Worm (Caenorhabditis elegans) whole organism, mixed stage, embryonic: Measurements from ENCODE around the gene srg-60.

Experiments
- blmp-1 ChIP-seq: fragments of 150-350 bp; optimal IDR thresholded peaks from 2 replicates; lab custom pipeline; 2014; ENCODE audit warnings: missing biosample characterization, missing genetic modification characterization
- ceh-39 ChIP-seq: fragments of 150-350 bp; optimal IDR thresholded peaks from 2 replicates; lab custom pipeline; 2014; ENCODE audit warnings: missing biosample characterization, missing genetic modification characterization
- lin-13 ChIP-seq: fragments of 150-350 bp; optimal IDR thresholded peaks from 2 replicates; lab custom pipeline; 2014; ENCODE audit warnings: missing biosample characterization, missing genetic modification characterization
- mab-5 ChIP-seq: fragments of 150-350 bp; optimal IDR thresholded peaks from 2 replicates; lab custom pipeline; 2014; ENCODE audit warnings: missing biosample characterization, missing genetic modification characterization
- nhr-12 ChIP-seq: fragments of 150-350 bp; optimal IDR thresholded peaks from 2 replicates; lab custom pipeline; 2014; ENCODE audit warnings: missing biosample characterization, missing genetic modification characterization
- nhr-237 ChIP-seq: fragments of 150-350 bp; optimal IDR thresholded peaks from 2 replicates; lab custom pipeline; 2014; ENCODE audit warnings: missing biosample characterization, missing genetic modification characterization
- nhr-28 ChIP-seq: fragments of 150-350 bp; optimal IDR thresholded peaks from 2 replicates; lab custom pipeline; 2014; ENCODE audit warnings: missing biosample characterization, missing genetic modification characterization
- nhr-76 ChIP-seq: sonication (generic microtip); optimal IDR thresholded peaks from 2 replicates; lab custom pipeline; 2017; ENCODE audit warnings: missing biosample characterization, missing genetic modification characterization
- sem-2 ChIP-seq: fragments of 200-800 bp; sonication (Bioruptor generic); optimal IDR thresholded peaks from 2 replicates; lab custom pipeline; 2018; ENCODE audit warnings: mild to moderate bottlenecking, missing genetic modification characterization, missing compliant biosample characterization
- snpc-4 ChIP-seq: fragments of 150-350 bp; optimal IDR thresholded peaks from 2 replicates; lab custom pipeline; 2014; ENCODE audit warnings: missing biosample characterization, missing genetic modification characterization
- unc-39 ChIP-seq: fragments of 150-350 bp; optimal IDR thresholded peaks from 2 replicates; lab custom pipeline; 2014; ENCODE audit warnings: missing biosample characterization, missing genetic modification characterization
- unc-62 ChIP-seq: fragments of 150-350 bp; optimal IDR thresholded peaks from 2 replicates; lab custom pipeline; 2014; ENCODE audit warnings: missing biosample characterization, missing genetic modification reagents, missing genetic modification characterization
- ztf-11 ChIP-seq: fragments of 150-350 bp; optimal IDR thresholded peaks from 2 replicates; lab custom pipeline; 2014; ENCODE audit warnings: missing biosample characterization, missing genetic modification characterization

DNA sequence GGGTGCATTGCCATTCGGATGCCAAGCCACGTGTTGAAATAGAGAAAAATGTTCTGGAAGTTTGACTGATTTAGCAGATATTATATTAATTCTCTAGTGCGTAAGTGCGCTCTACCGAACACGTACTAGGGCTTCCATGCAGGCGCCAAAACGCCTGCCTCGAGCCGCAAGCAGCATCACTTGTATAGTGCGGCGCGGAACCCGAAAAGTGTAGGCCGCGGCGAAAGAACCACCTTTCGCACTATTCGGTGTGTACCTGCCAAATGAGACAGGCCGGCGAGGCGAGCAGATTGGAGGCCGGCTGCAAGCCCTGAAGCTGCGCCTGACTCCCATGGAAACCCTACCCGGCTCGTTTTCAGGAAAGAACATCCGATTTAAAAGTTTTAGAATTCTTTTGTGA is 17.2 kb upstream of the srg-60 start:
- TF ChIP-seq ztf-11 (tag; lab: Kevin White, UChicago) (no peak), nhr-12 (tag; lab: Kevin White, UChicago) (no peak), mab-5 (tag; lab: Kevin White, UChicago) (no peak), nhr-76 (tag; lab: Kevin White, UChicago) (no peak), snpc-4 (tag; lab: Kevin White, UChicago) (no peak), nhr-237 (no peak), nhr-28 (tag; lab: Kevin White, UChicago) (no peak), lin-13 (tag; lab: Kevin White, UChicago) (no peak), blmp-1 (tag; lab: Kevin White, UChicago) (no peak), ceh-39 (tag; lab: Kevin White, UChicago) (no peak), unc-39 (tag; lab: Kevin White, UChicago) (no peak), sem-2 (GFP tag; lab: Kevin White, UChicago) (no peak), unc-62 (no peak)
